Fruit fly (Drosophila melanogaster) whole organism, embryonic: ENCODE data around the gene CG31637.

ENCODE experiments used
- ATbp ChIP-seq: fragments of 200-800 bp; sonication (Bioruptor generic); optimal IDR thresholded peaks from 2 replicates; lab custom pipeline; 2017; ENCODE audit warnings: missing biosample characterization, mild to moderate bottlenecking, missing genetic modification characterization, missing genetic modification reagents
- Asciz ChIP-seq: fragments of 200-800 bp; sonication (Bioruptor generic); optimal IDR thresholded peaks from 2 replicates; lab custom pipeline; 2017; ENCODE audit warnings: missing biosample characterization, mild to moderate bottlenecking, missing genetic modification characterization, missing genetic modification reagents
- Atf-2 ChIP-seq: fragments of 200-800 bp; sonication (Bioruptor generic); optimal IDR thresholded peaks from 2 replicates; lab custom pipeline; 2016; ENCODE audit warnings: missing biosample characterization, missing genetic modification characterization
- CG10147 ChIP-seq: fragments of 200-800 bp; sonication (Bioruptor generic); optimal IDR thresholded peaks from 2 replicates; lab custom pipeline; 2019; ENCODE audit warnings: missing biosample characterization, mild to moderate bottlenecking, missing genetic modification characterization, moderate library complexity
- CG10209 ChIP-seq: fragments of 200-800 bp; sonication (Bioruptor generic); optimal IDR thresholded peaks from 3 replicates; lab custom pipeline; 2017; ENCODE audit warnings: missing biosample characterization, mild to moderate bottlenecking, missing genetic modification characterization, missing genetic modification reagents
- CG10431 ChIP-seq: fragments of 200-800 bp; sonication (Bioruptor generic); optimal IDR thresholded peaks from 3 replicates; lab custom pipeline; 2018; ENCODE audit warnings: missing biosample characterization, mild to moderate bottlenecking, missing genetic modification characterization
- CG11696 ChIP-seq: fragments of 200-800 bp; sonication (Bioruptor generic); IDR thresholded peaks from 2 replicates; pipeline ENCODE4 v1.3.6; 2022; ENCODE audit warnings: missing biosample characterization, missing genetic modification characterization
- CG1233 ChIP-seq: fragments of 200-800 bp; sonication (Bioruptor generic); optimal IDR thresholded peaks from 4 replicates; lab custom pipeline; 2018; ENCODE audit warnings: missing biosample characterization, mild to moderate bottlenecking, missing genetic modification characterization
- CG14710 ChIP-seq: fragments of 200-800 bp; sonication (Bioruptor generic); optimal IDR thresholded peaks from 3 replicates; lab custom pipeline; 2019; ENCODE audit warnings: missing biosample characterization, mild to moderate bottlenecking, missing genetic modification characterization, moderate library complexity
- CG15696 ChIP-seq: fragments of 200-800 bp; sonication (Bioruptor generic); optimal IDR thresholded peaks from 2 replicates; lab custom pipeline; 2019; ENCODE audit warnings: missing biosample characterization, mild to moderate bottlenecking, missing genetic modification characterization, moderate library complexity
- CG16813 ChIP-seq: fragments of 200-800 bp; sonication (Bioruptor generic); IDR thresholded peaks from 3 replicates; pipeline ENCODE4 v1.3.6; 2022; ENCODE audit warnings: missing biosample characterization, missing genetic modification characterization; ENCODE audit not compliant: partially characterized antibody
- CG17359 ChIP-seq: fragments of 200-800 bp; sonication (Bioruptor generic); optimal IDR thresholded peaks from 3 replicates; lab custom pipeline; 2018; ENCODE audit warnings: missing biosample characterization, mild to moderate bottlenecking, missing genetic modification characterization, moderate library complexity
- CG17829 ChIP-seq: fragments of 200-800 bp; optimal IDR thresholded peaks from 2 replicates; lab custom pipeline; 2019; ENCODE audit warnings: missing biosample characterization, mild to moderate bottlenecking, missing genetic modification characterization, moderate library complexity
- CG2678 ChIP-seq: fragments of 200-800 bp; sonication (Bioruptor generic); optimal IDR thresholded peaks from 3 replicates; lab custom pipeline; 2019; ENCODE audit warnings: missing biosample characterization, mild to moderate bottlenecking, missing genetic modification characterization, moderate library complexity
- CG32772 ChIP-seq: fragments of 200-800 bp; sonication (Bioruptor generic); IDR thresholded peaks from 2 replicates; pipeline ENCODE4 v1.3.6; 2022; ENCODE audit warnings: missing biosample characterization, missing genetic modification characterization
- CG3407 ChIP-seq: fragments of 200-800 bp; sonication (Bioruptor generic); optimal IDR thresholded peaks from 2 replicates; lab custom pipeline; 2018; ENCODE audit warnings: missing biosample characterization, mild to moderate bottlenecking, missing genetic modification characterization
- CG4707 ChIP-seq: fragments of 200-800 bp; sonication (Bioruptor generic); optimal IDR thresholded peaks from 2 replicates; lab custom pipeline; 2018; ENCODE audit warnings: missing biosample characterization, mild to moderate bottlenecking, missing genetic modification characterization, moderate library complexity
- CG8359 ChIP-seq: fragments of 200-800 bp; sonication (Bioruptor generic); optimal IDR thresholded peaks from 2 replicates; lab custom pipeline; 2017; ENCODE audit warnings: missing biosample characterization, mild to moderate bottlenecking, missing genetic modification characterization, borderline replicate concordance
- CG9727 ChIP-seq: fragments of 200-800 bp; sonication (Bioruptor generic); optimal IDR thresholded peaks from 3 replicates; lab custom pipeline; 2017; ENCODE audit warnings: missing biosample characterization, mild to moderate bottlenecking, missing genetic modification characterization
- CG9932 ChIP-seq: fragments of 200-800 bp; sonication (Bioruptor generic); IDR thresholded peaks from 2 replicates; pipeline ENCODE4 v1.3.6; 2022; ENCODE audit warnings: missing biosample characterization, missing genetic modification characterization
- Hand ChIP-seq: fragments of 200-800 bp; sonication (Bioruptor generic); optimal IDR thresholded peaks from 2 replicates; lab custom pipeline; 2017; ENCODE audit warnings: mild to moderate bottlenecking, missing biosample characterization, missing genetic modification reagents, missing genetic modification characterization
- Kr ChIP-seq: fragments of 200-800 bp; sonication (Bioruptor generic); optimal IDR thresholded peaks from 2 replicates; lab custom pipeline; 2017; ENCODE audit warnings: missing biosample characterization, mild to moderate bottlenecking, missing genetic modification characterization
- NK7.1 ChIP-seq: fragments of 200-800 bp; sonication (Bioruptor generic); optimal IDR thresholded peaks from 3 replicates; lab custom pipeline; 2016; ENCODE audit warnings: missing biosample characterization, missing genetic modification characterization
- Nf-YA ChIP-seq: fragments of 200-800 bp; sonication (Bioruptor generic); IDR thresholded peaks from 2 replicates; pipeline ENCODE4 v1.3.6; 2022; ENCODE audit warnings: missing biosample characterization, missing genetic modification characterization
- NfI ChIP-seq: fragments of 200-800 bp; sonication (Bioruptor generic); optimal IDR thresholded peaks from 3 replicates; lab custom pipeline; 2018; ENCODE audit warnings: missing biosample characterization, mild to moderate bottlenecking, missing genetic modification characterization, moderate library complexity
- Ptx1 ChIP-seq: fragments of 200-800 bp; sonication (Bioruptor generic); IDR thresholded peaks from 2 replicates; pipeline ENCODE4 v1.3.6; 2022; ENCODE audit warnings: missing biosample characterization, missing genetic modification characterization
- Sox102F ChIP-seq: fragments of 200-800 bp; sonication (Bioruptor generic); optimal IDR thresholded peaks from 2 replicates; lab custom pipeline; 2018; ENCODE audit warnings: missing biosample characterization, mild to moderate bottlenecking, missing genetic modification characterization, moderate library complexity
- Spps ChIP-seq: fragments of 200-800 bp; sonication (Bioruptor generic); optimal IDR thresholded peaks from 2 replicates; lab custom pipeline; 2018; ENCODE audit warnings: missing biosample characterization, mild to moderate bottlenecking, missing genetic modification characterization
- Sry-β ChIP-seq: fragments of 200-800 bp; sonication (Bioruptor generic); optimal IDR thresholded peaks from 2 replicates; lab custom pipeline; 2018; ENCODE audit warnings: missing biosample characterization, mild to moderate bottlenecking, missing genetic modification characterization, moderate library complexity
- Vsx1 ChIP-seq: fragments of 200-800 bp; sonication (Bioruptor generic); optimal IDR thresholded peaks from 2 replicates; lab custom pipeline; 2017; ENCODE audit warnings: missing biosample characterization, mild to moderate bottlenecking, missing genetic modification characterization, missing genetic modification reagents
- al ChIP-seq: fragments of 200-800 bp; sonication (Bioruptor generic); IDR thresholded peaks from 2 replicates; pipeline ENCODE4 v1.3.6; 2022; ENCODE audit warnings: missing biosample characterization, missing genetic modification characterization
- cg ChIP-seq: fragments of 200-800 bp; sonication (Bioruptor generic); optimal IDR thresholded peaks from 3 replicates; lab custom pipeline; 2019; ENCODE audit warnings: missing biosample characterization, mild to moderate bottlenecking, missing genetic modification characterization, moderate library complexity
- dmrt99B ChIP-seq: fragments of 200-800 bp; sonication (Bioruptor generic); optimal IDR thresholded peaks from 2 replicates; lab custom pipeline; 2018; ENCODE audit warnings: missing biosample characterization, mild to moderate bottlenecking, missing genetic modification characterization, moderate library complexity
- emc ChIP-seq: fragments of 200-800 bp; sonication (Bioruptor generic); optimal IDR thresholded peaks from 2 replicates; lab custom pipeline; 2016; ENCODE audit warnings: missing biosample characterization, missing genetic modification characterization
- fd64A ChIP-seq: fragments of 200-800 bp; sonication (Bioruptor generic); optimal IDR thresholded peaks from 3 replicates; lab custom pipeline; 2018; ENCODE audit warnings: missing biosample characterization, mild to moderate bottlenecking, missing genetic modification characterization
- jumu ChIP-seq: fragments of 200-800 bp; sonication (Bioruptor generic); optimal IDR thresholded peaks from 3 replicates; lab custom pipeline; 2016; ENCODE audit warnings: missing biosample characterization, missing genetic modification characterization
- lola ChIP-seq, 3 experiments: fragments of >200 bp in 2 of 3; fragments of 200-800 bp in 1 of 3; sonication (Bioruptor generic) in 1 of 3; optimal IDR thresholded peaks; 2 replicates each; lab custom pipeline; 2017 to 2019; ENCODE audit warnings: missing biosample characterization in 3 of 3, missing genetic modification characterization in 3 of 3, mild to moderate bottlenecking in 1 of 3, moderate library complexity in 1 of 3
- p53 ChIP-seq: fragments of 200-800 bp; sonication (Bioruptor generic); optimal IDR thresholded peaks from 2 replicates; lab custom pipeline; 2016; ENCODE audit warnings: missing biosample characterization, missing genetic modification characterization
- pan ChIP-seq, 4 experiments: fragments of >200 bp in 3 of 4; fragments of 200-800 bp in 1 of 4; sonication (Bioruptor generic) in 1 of 4; optimal IDR thresholded peaks in 3 of 4; IDR thresholded peaks in 1 of 4; 2 replicates each; pipeline versions ENCODE4 v1.3.6 to Lab custom; 2017 to 2022; ENCODE audit warnings: missing biosample characterization in 2 of 4, missing genetic modification characterization in 2 of 4, mixed read lengths in 1 of 4
- phol ChIP-seq: fragments of 200-800 bp; sonication (Bioruptor generic); optimal IDR thresholded peaks from 3 replicates; lab custom pipeline; 2018; ENCODE audit warnings: missing biosample characterization, mild to moderate bottlenecking, missing genetic modification characterization, moderate library complexity
- prd ChIP-seq, 3 experiments: fragments of >200 bp in 2 of 3; fragments of 200-800 bp in 1 of 3; sonication (Bioruptor generic) in 1 of 3; optimal IDR thresholded peaks in 2 of 3; IDR thresholded peaks in 1 of 3; 2 replicates in 2 of 3; 3 replicates in 1 of 3; pipeline versions ENCODE4 v1.3.6 to Lab custom; 2017 to 2022; ENCODE audit warnings: missing biosample characterization in 1 of 3, missing genetic modification characterization in 1 of 3
- scrt ChIP-seq: fragments of 200-800 bp; sonication (Bioruptor generic); optimal IDR thresholded peaks from 2 replicates; lab custom pipeline; 2018; ENCODE audit warnings: missing biosample characterization, mild to moderate bottlenecking, missing genetic modification characterization, moderate library complexity
- sima ChIP-seq: fragments of 200-800 bp; sonication (Bioruptor generic); optimal IDR thresholded peaks from 2 replicates; lab custom pipeline; 2016; ENCODE audit warnings: missing biosample characterization, missing genetic modification characterization
- sisA ChIP-seq: fragments of 200-800 bp; sonication (Bioruptor generic); IDR thresholded peaks from 2 replicates; pipeline ENCODE4 v1.3.6; 2022; ENCODE audit warnings: missing biosample characterization, missing genetic modification characterization
- slbo ChIP-seq: fragments of 200-800 bp; sonication (Bioruptor generic); IDR thresholded peaks from 2 replicates; pipeline ENCODE4 v1.3.6; 2022; ENCODE audit warnings: missing biosample characterization, missing genetic modification characterization
- sug ChIP-seq: fragments of 200-800 bp; optimal IDR thresholded peaks from 2 replicates; lab custom pipeline; 2019; ENCODE audit warnings: missing biosample characterization, mild to moderate bottlenecking, missing genetic modification characterization, moderate library complexity
- unc-4 ChIP-seq: fragments of 200-800 bp; sonication (Bioruptor generic); IDR thresholded peaks from 2 replicates; pipeline ENCODE4 v1.3.6; 2022; ENCODE audit warnings: missing biosample characterization, missing genetic modification characterization; ENCODE audit not compliant: partially characterized antibody
- unpg ChIP-seq: fragments of 200-800 bp; sonication (Bioruptor generic); optimal IDR thresholded peaks from 3 replicates; lab custom pipeline; 2018; ENCODE audit warnings: missing biosample characterization, mild to moderate bottlenecking, missing genetic modification characterization, moderate library complexity
- vnd ChIP-seq: fragments of 200-800 bp; sonication (Bioruptor generic); IDR thresholded peaks from 3 replicates; pipeline ENCODE4 v1.3.6; 2022; ENCODE audit warnings: missing biosample characterization, missing genetic modification characterization; ENCODE audit not compliant: partially characterized antibody

The CG31637 gene

dm6 chr2L:6508666-6509065 is 10.2 kb downstream of the CG31637 start (continued):
- TF ChIP-seq sug, result no peak
- TF ChIP-seq NfI (GFP tag; lab: Kevin White, UChicago), result no peak
- TF ChIP-seq jumu (GFP tag; lab: Kevin White, UChicago), result no peak
- TF ChIP-seq Nf-YA (GFP tag; lab: Robert Waterston, UW), result no peak
- peak; percentile 33 for TF ChIP-seq ATbp
- TF ChIP-seq Sox102F (GFP tag; lab: Kevin White, UChicago), result peak; percentile 57
- peak; percentile 10 for TF ChIP-seq CG9727
- peak in 1 of 3 experiments; percentile 30 for TF ChIP-seq lola (GFP tag; optimal IDR thresholded peaks at IDR 0.05; lab: Kevin White, UChicago)
- TF ChIP-seq CG3407 (GFP tag; lab: Kevin White, UChicago), result peak; percentile 6
- no peak for TF ChIP-seq CG32772 (GFP tag; lab: Robert Waterston, UW)
- no peak for TF ChIP-seq CG4707 (GFP tag; lab: Kevin White, UChicago)
- no peak for TF ChIP-seq fd64A (GFP tag; lab: Kevin White, UChicago)
- TF ChIP-seq CG14710, result peak; percentile 12
- no peak for TF ChIP-seq pan (optimal IDR thresholded peaks at IDR 0.05; lab: Kevin White, UChicago)
- TF ChIP-seq pan (GFP tag; optimal IDR thresholded peaks at IDR 0.05 in 1 of 2, IDR thresholded peaks at IDR 0.05 in 1 of 2), result peak in 1 of 2 experiments; percentile 37
- TF ChIP-seq prd (optimal IDR thresholded peaks at IDR 0.05; lab: Kevin White, UChicago), result no peak
- TF ChIP-seq prd (GFP tag; IDR thresholded peaks at IDR 0.05; lab: Robert Waterston, UW), result peak; percentile 69; the same call in 2 of the 3 replicates
- TF ChIP-seq CG17829, result peak; percentile 16
- TF ChIP-seq CG10209, result peak; percentile 26
- TF ChIP-seq CG17359 (tag; lab: Kevin White, UChicago), result peak; percentile 44
- no peak for TF ChIP-seq CG8359 (GFP tag; lab: Kevin White, UChicago)
- TF ChIP-seq Vsx1 (GFP tag; lab: Kevin White, UChicago), result no peak
- 0 out of 2 replicates have a peak, but pooled peaks have one; percentile 26 for TF ChIP-seq Ptx1 (GFP tag; lab: Robert Waterston, UW)
- TF ChIP-seq Sry-β (GFP tag; lab: Kevin White, UChicago), result no peak
- no peak for TF ChIP-seq CG10147 (GFP tag; lab: Kevin White, UChicago)
- TF ChIP-seq CG9932 (GFP tag; lab: Robert Waterston, UW), result no peak
- no peak for TF ChIP-seq NK7.1
- TF ChIP-seq sisA (GFP tag; lab: Robert Waterston, UW), result peak; percentile 36; the same call in 1 of the 2 replicates
- TF ChIP-seq Atf-2, result no peak
- no peak for TF ChIP-seq unc-4 (GFP tag; lab: Robert Waterston, UW)
- TF ChIP-seq unpg (GFP tag; lab: Kevin White, UChicago), result peak; percentile 35
- no peak for TF ChIP-seq vnd (GFP tag; lab: Robert Waterston, UW)
- no peak for TF ChIP-seq Asciz (GFP tag; lab: Kevin White, UChicago)
- no peak for TF ChIP-seq cg
- peak; percentile 19 for TF ChIP-seq CG15696 (tag; lab: Kevin White, UChicago)
- peak; percentile 55 for TF ChIP-seq dmrt99B (tag; lab: Kevin White, UChicago)
- no peak for TF ChIP-seq CG10431 (GFP tag; lab: Kevin White, UChicago)

DNA sequence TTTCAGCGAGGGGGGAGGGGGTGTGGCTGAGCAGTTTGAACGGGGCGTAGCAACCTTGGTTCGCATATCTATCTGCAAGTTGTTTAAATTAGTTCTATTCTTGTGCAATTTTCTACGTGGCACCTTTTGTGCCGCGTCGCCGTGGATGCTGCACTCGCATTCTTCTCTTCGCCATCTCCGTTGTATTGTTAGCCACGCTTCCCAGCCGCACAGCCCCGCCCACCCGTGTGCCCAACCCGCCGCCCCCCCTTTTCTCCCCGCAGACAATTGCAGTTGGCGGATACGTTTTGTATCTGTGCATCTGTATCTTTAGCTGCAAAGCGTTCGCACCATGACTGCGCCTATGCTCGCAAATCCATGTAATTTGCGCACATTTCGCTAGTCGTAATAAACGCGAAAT is 15.5 kb downstream of the CG31637 start:
- TF ChIP-seq CG2678 (tag; lab: Kevin White, UChicago), result no peak
- no peak for TF ChIP-seq Kr
- no peak for TF ChIP-seq Hand
- no peak for TF ChIP-seq scrt (GFP tag; lab: Kevin White, UChicago)
- TF ChIP-seq emc (GFP tag; lab: Kevin White, UChicago), result no peak
- no peak for TF ChIP-seq sima (GFP tag; lab: Kevin White, UChicago)
- no peak for TF ChIP-seq p53
- no peak for TF ChIP-seq CG1233 (GFP tag; lab: Kevin White, UChicago)
- TF ChIP-seq al (GFP tag; lab: Robert Waterston, UW), result no peak
- TF ChIP-seq slbo (GFP tag; lab: Robert Waterston, UW), result 0 out of 2 replicates have a peak, but pooled peaks have one; percentile 5
- 0 out of 2 replicates have a peak, but pooled peaks have one; percentile 36 for TF ChIP-seq CG11696
- TF ChIP-seq Spps (tag; lab: Kevin White, UChicago), result no peak
- no peak for TF ChIP-seq CG16813
- TF ChIP-seq phol (tag; lab: Kevin White, UChicago), result no peak
